Fruit fly (Drosophila melanogaster) whole organism, embryonic: ENCODE data around the gene CG4896.

Source experiments
- CG1024 ChIP-seq: fragments of 200-800 bp; sonication (Bioruptor generic); IDR thresholded peaks from 2 replicates; pipeline ENCODE4 v1.3.6; 2022; ENCODE audit warnings: missing biosample characterization, missing genetic modification characterization
- CG10274 ChIP-seq: fragments of 200-800 bp; sonication (Bioruptor generic); optimal IDR thresholded peaks from 3 replicates; lab custom pipeline; 2017; ENCODE audit warnings: missing biosample characterization, mild to moderate bottlenecking, missing genetic modification characterization
- CG10431 ChIP-seq: fragments of 200-800 bp; sonication (Bioruptor generic); optimal IDR thresholded peaks from 3 replicates; lab custom pipeline; 2018; ENCODE audit warnings: missing biosample characterization, mild to moderate bottlenecking, missing genetic modification characterization
- CG10979 ChIP-seq: fragments of 200-800 bp; sonication (Bioruptor generic); optimal IDR thresholded peaks from 2 replicates; lab custom pipeline; 2018; ENCODE audit warnings: missing biosample characterization, mild to moderate bottlenecking, missing genetic modification characterization, moderate library complexity
- CG11093 ChIP-seq: fragments of 200-800 bp; sonication (Bioruptor generic); IDR thresholded peaks from 3 replicates; pipeline ENCODE4 v1.3.6; 2022; ENCODE audit warnings: missing biosample characterization, missing genetic modification characterization
- CG12299 ChIP-seq: fragments of 200-800 bp; sonication (Bioruptor generic); optimal IDR thresholded peaks from 2 replicates; lab custom pipeline; 2018; ENCODE audit warnings: missing biosample characterization, mild to moderate bottlenecking, missing genetic modification characterization
- CG12744 ChIP-seq: fragments of 200-800 bp; sonication (Bioruptor generic); optimal IDR thresholded peaks from 2 replicates; lab custom pipeline; 2016; ENCODE audit warnings: missing biosample characterization, missing genetic modification characterization
- CG15514 ChIP-seq: fragments of 200-800 bp; sonication (Bioruptor generic); optimal IDR thresholded peaks from 3 replicates; lab custom pipeline; 2017; ENCODE audit warnings: missing biosample characterization, missing genetic modification characterization, mild to moderate bottlenecking, moderate library complexity, missing genetic modification reagents
- CG16813 ChIP-seq: fragments of 200-800 bp; sonication (Bioruptor generic); IDR thresholded peaks from 3 replicates; pipeline ENCODE4 v1.3.6; 2022; ENCODE audit warnings: missing biosample characterization, missing genetic modification characterization; ENCODE audit not compliant: partially characterized antibody
- CG17361 ChIP-seq: fragments of 200-800 bp; sonication (Bioruptor generic); IDR thresholded peaks from 3 replicates; pipeline ENCODE4 v1.3.6; 2022; ENCODE audit warnings: missing biosample characterization, missing genetic modification characterization
- CG17802 ChIP-seq: fragments of 200-800 bp; sonication (Bioruptor generic); optimal IDR thresholded peaks from 2 replicates; lab custom pipeline; 2018; ENCODE audit warnings: missing biosample characterization, mild to moderate bottlenecking, missing genetic modification characterization, moderate library complexity
- CG32532 ChIP-seq: fragments of 200-800 bp; sonication (Bioruptor generic); IDR thresholded peaks from 2 replicates; pipeline ENCODE4 v1.3.6; 2022; ENCODE audit warnings: missing biosample characterization, missing genetic modification characterization
- CG34376 ChIP-seq: fragments of 200-800 bp; sonication (Bioruptor generic); optimal IDR thresholded peaks from 2 replicates; lab custom pipeline; 2018; ENCODE audit warnings: missing biosample characterization, mild to moderate bottlenecking, missing genetic modification characterization
- CG3838 ChIP-seq: fragments of 200-800 bp; sonication (Bioruptor generic); optimal IDR thresholded peaks from 3 replicates; lab custom pipeline; 2016; ENCODE audit warnings: missing biosample characterization, missing genetic modification characterization
- CG4730 ChIP-seq: fragments of 200-800 bp; sonication (Bioruptor generic); IDR thresholded peaks from 2 replicates; pipeline ENCODE4 v1.3.6; 2022; ENCODE audit warnings: missing biosample characterization, missing genetic modification characterization
- CG4820 ChIP-seq: fragments of 200-800 bp; sonication (Bioruptor generic); optimal IDR thresholded peaks from 3 replicates; lab custom pipeline; 2016; ENCODE audit warnings: missing biosample characterization, missing genetic modification characterization
- CG8388 ChIP-seq: fragments of 200-800 bp; sonication (Bioruptor generic); optimal IDR thresholded peaks from 2 replicates; lab custom pipeline; 2019; ENCODE audit warnings: missing biosample characterization, mild to moderate bottlenecking, missing genetic modification characterization, moderate library complexity
- CG9215 ChIP-seq: fragments of 200-800 bp; sonication (Bioruptor generic); IDR thresholded peaks from 2 replicates; pipeline ENCODE4 v1.3.6; 2022; ENCODE audit warnings: missing biosample characterization, missing genetic modification characterization
- D19B ChIP-seq: fragments of 200-800 bp; sonication (Bioruptor generic); optimal IDR thresholded peaks from 2 replicates; lab custom pipeline; 2017; ENCODE audit warnings: missing biosample characterization, mild to moderate bottlenecking, missing genetic modification characterization
- Fer2 ChIP-seq: fragments of 200-800 bp; sonication (Bioruptor generic); optimal IDR thresholded peaks from 2 replicates; lab custom pipeline; 2018; ENCODE audit warnings: missing biosample characterization, mild to moderate bottlenecking, missing genetic modification characterization, moderate library complexity
- Fer3 ChIP-seq: fragments of 200-800 bp; sonication (Bioruptor generic); optimal IDR thresholded peaks from 2 replicates; lab custom pipeline; 2018; ENCODE audit warnings: missing biosample characterization, mild to moderate bottlenecking, missing genetic modification characterization, moderate library complexity
- HLH54F ChIP-seq: fragments of 200-800 bp; sonication (Bioruptor generic); optimal IDR thresholded peaks from 3 replicates; lab custom pipeline; 2016; ENCODE audit warnings: missing biosample characterization, missing genetic modification characterization
- MBD-R2 ChIP-seq: fragments of 200-800 bp; sonication (Bioruptor generic); IDR thresholded peaks from 2 replicates; pipeline ENCODE4 v1.3.6; 2022; ENCODE audit warnings: missing biosample characterization, missing genetic modification characterization
- Mes4 ChIP-seq: fragments of 200-800 bp; sonication (Bioruptor generic); optimal IDR thresholded peaks from 2 replicates; lab custom pipeline; 2016; ENCODE audit warnings: missing biosample characterization, missing genetic modification characterization
- Optix ChIP-seq: fragments of 200-800 bp; sonication (Bioruptor generic); IDR thresholded peaks from 3 replicates; pipeline ENCODE4 v1.3.6; 2022; ENCODE audit warnings: missing biosample characterization, missing genetic modification characterization
- Side ChIP-seq: fragments of 200-800 bp; sonication (Bioruptor generic); optimal IDR thresholded peaks from 2 replicates; lab custom pipeline; 2016; ENCODE audit warnings: missing biosample characterization, missing genetic modification characterization
- Taf1 ChIP-seq: fragments of 200-800 bp; sonication (Bioruptor generic); IDR thresholded peaks from 2 replicates; pipeline ENCODE4 v1.3.6; 2022; ENCODE audit warnings: missing biosample characterization, missing genetic modification characterization
- Trl ChIP-seq, 3 experiments: fragments of >200 bp in 2 of 3; fragments of 200-800 bp in 1 of 3; sonication (Bioruptor generic) in 1 of 3; optimal IDR thresholded peaks; 2 replicates in 1 of 3; 3 replicates in 2 of 3; lab custom pipeline; 2016 to 2017; ENCODE audit warnings: missing biosample characterization in 1 of 3, missing genetic modification characterization in 1 of 3
- ab ChIP-seq: fragments of 200-800 bp; sonication (Bioruptor generic); optimal IDR thresholded peaks from 2 replicates; lab custom pipeline; 2016; ENCODE audit warnings: missing biosample characterization, missing genetic modification characterization
- ap ChIP-seq: fragments of 200-800 bp; sonication (Bioruptor generic); IDR thresholded peaks from 2 replicates; pipeline ENCODE4 v1.3.6; 2022; ENCODE audit warnings: missing biosample characterization, missing genetic modification characterization
- ato ChIP-seq: fragments of 200-800 bp; sonication (Bioruptor generic); IDR thresholded peaks from 2 replicates; pipeline ENCODE4 v1.3.6; 2022; ENCODE audit warnings: missing biosample characterization, missing genetic modification characterization; ENCODE audit not compliant: partially characterized antibody
- az2 ChIP-seq: fragments of 200-800 bp; sonication (Bioruptor generic); optimal IDR thresholded peaks from 3 replicates; lab custom pipeline; 2016; ENCODE audit warnings: missing biosample characterization, missing genetic modification characterization
- bcd ChIP-seq: fragments of 200-800 bp; sonication (Bioruptor generic); optimal IDR thresholded peaks from 2 replicates; lab custom pipeline; 2017; ENCODE audit warnings: missing biosample characterization, mild to moderate bottlenecking, missing genetic modification characterization
- cato ChIP-seq: fragments of 200-800 bp; sonication (Bioruptor generic); optimal IDR thresholded peaks from 2 replicates; lab custom pipeline; 2016; ENCODE audit warnings: missing biosample characterization, missing genetic modification characterization, borderline replicate concordance
- dan ChIP-seq: fragments of 200-800 bp; sonication (Bioruptor generic); IDR thresholded peaks from 2 replicates; pipeline ENCODE4 v1.3.6; 2022; ENCODE audit warnings: missing biosample characterization, missing genetic modification characterization
- dm ChIP-seq: fragments of 200-800 bp; sonication (Bioruptor generic); optimal IDR thresholded peaks from 3 replicates; lab custom pipeline; 2016; ENCODE audit warnings: missing biosample characterization, missing genetic modification characterization
- dpn ChIP-seq, 2 experiments: fragments of 200-800 bp; sonication (Bioruptor generic); optimal IDR thresholded peaks; 3 replicates each; lab custom pipeline; 2016; ENCODE audit warnings: missing biosample characterization in 2 of 2, missing genetic modification characterization in 2 of 2
- ewg ChIP-seq: fragments of 200-800 bp; sonication (Bioruptor generic); optimal IDR thresholded peaks from 3 replicates; lab custom pipeline; 2017; ENCODE audit warnings: mild to moderate bottlenecking, missing biosample characterization, missing genetic modification reagents, missing genetic modification characterization
- eyg ChIP-seq: fragments of 200-800 bp; sonication (Bioruptor generic); optimal IDR thresholded peaks from 3 replicates; lab custom pipeline; 2016; ENCODE audit warnings: missing biosample characterization, missing genetic modification characterization
- fd102C ChIP-seq: fragments of 200-800 bp; sonication (Bioruptor generic); optimal IDR thresholded peaks from 2 replicates; lab custom pipeline; 2018; ENCODE audit warnings: missing biosample characterization, mild to moderate bottlenecking, missing genetic modification characterization, moderate library complexity
- gcm ChIP-seq: fragments of 200-800 bp; sonication (Bioruptor generic); optimal IDR thresholded peaks from 2 replicates; lab custom pipeline; 2019; ENCODE audit warnings: missing biosample characterization, mild to moderate bottlenecking, missing genetic modification characterization, moderate library complexity
- her ChIP-seq: fragments of 200-800 bp; sonication (Bioruptor generic); optimal IDR thresholded peaks from 2 replicates; lab custom pipeline; 2016; ENCODE audit warnings: missing biosample characterization, missing genetic modification characterization
- jing ChIP-seq: fragments of 200-800 bp; sonication (Bioruptor generic); optimal IDR thresholded peaks from 2 replicates; lab custom pipeline; 2018; ENCODE audit warnings: missing biosample characterization, mild to moderate bottlenecking, missing genetic modification characterization
- ken ChIP-seq: fragments of 200-800 bp; sonication (Bioruptor generic); IDR thresholded peaks from 3 replicates; pipeline ENCODE4 v1.3.6; 2022; ENCODE audit warnings: missing biosample characterization, missing genetic modification characterization
- nau ChIP-seq: fragments of 200-800 bp; sonication (Bioruptor generic); optimal IDR thresholded peaks from 3 replicates; lab custom pipeline; 2017; ENCODE audit warnings: missing biosample characterization, mild to moderate bottlenecking, missing genetic modification characterization, missing genetic modification reagents
- oc ChIP-seq: fragments of 200-800 bp; sonication (Bioruptor generic); optimal IDR thresholded peaks from 2 replicates; lab custom pipeline; 2018; ENCODE audit warnings: missing biosample characterization, mild to moderate bottlenecking, missing genetic modification characterization, moderate library complexity
- pzg ChIP-seq: fragments of 200-800 bp; sonication (Bioruptor generic); optimal IDR thresholded peaks from 3 replicates; lab custom pipeline; 2018; ENCODE audit warnings: missing biosample characterization, mild to moderate bottlenecking, missing genetic modification characterization, moderate library complexity
- ranshi ChIP-seq: fragments of 200-800 bp; sonication (Bioruptor generic); IDR thresholded peaks from 2 replicates; pipeline ENCODE4 v1.3.6; 2022; ENCODE audit warnings: missing biosample characterization, missing genetic modification characterization
- sens-2 ChIP-seq: fragments of 200-800 bp; sonication (Bioruptor generic); IDR thresholded peaks from 2 replicates; pipeline ENCODE4 v1.3.6; 2022; ENCODE audit warnings: missing biosample characterization, missing genetic modification characterization
- so ChIP-seq: fragments of 200-800 bp; sonication (Bioruptor generic); IDR thresholded peaks from 3 replicates; pipeline ENCODE4 v1.3.6; 2022; ENCODE audit warnings: missing biosample characterization, missing genetic modification characterization
- zf30C ChIP-seq: fragments of 200-800 bp; sonication (Bioruptor generic); optimal IDR thresholded peaks from 3 replicates; lab custom pipeline; 2018; ENCODE audit warnings: missing biosample characterization, mild to moderate bottlenecking, missing genetic modification characterization

The CG4896 gene

dm6 chr2L:1214465-1214864, 37.0 kb downstream of the CG4896 start (continued):
- TF ChIP-seq CG16813 (GFP tag; lab: Robert Waterston, UW) (no peak), dpn (GFP tag; optimal IDR thresholded peaks at IDR 0.05; lab: Kevin White, UChicago) (peak in 1 of 2 experiments; percentile 22), her (no peak), CG4730 (GFP tag; lab: Robert Waterston, UW) (peak; percentile 30; the same call in 1 of the 2 replicates), MBD-R2 (no peak; the same call in 1 of the 2 replicates), sens-2 (GFP tag; lab: Robert Waterston, UW) (no peak), CG9215 (GFP tag; lab: Robert Waterston, UW) (no peak), CG10979 (tag; lab: Kevin White, UChicago) (peak; percentile 47), CG15514 (GFP tag; lab: Kevin White, UChicago) (peak; percentile 17), ewg (GFP tag; lab: Kevin White, UChicago) (peak; percentile 46), ap (GFP tag; lab: Robert Waterston, UW) (0 out of 2 replicates have a peak, but pooled peaks have one; percentile 37), CG17361 (no peak), ato (GFP tag; lab: Robert Waterston, UW) (no peak), so (GFP tag; lab: Robert Waterston, UW) (0 out of 3 replicates have a peak, but pooled peaks have one; percentile 22), CG8388 (GFP tag; lab: Kevin White, UChicago) (peak; percentile 41), Fer3 (tag; lab: Kevin White, UChicago) (peak; percentile 36), oc (tag; lab: Kevin White, UChicago) (no peak), CG12299 (tag; lab: Kevin White, UChicago) (no peak), ab (GFP tag; lab: Kevin White, UChicago) (no peak), dm (GFP tag; lab: Kevin White, UChicago) (no peak), CG10274 (GFP tag; lab: Kevin White, UChicago) (no peak), CG32532 (GFP tag; lab: Robert Waterston, UW) (peak; percentile 26; the same call in 1 of the 2 replicates), eyg (no peak), CG10431 (GFP tag; lab: Kevin White, UChicago) (no peak), Trl (optimal IDR thresholded peaks at IDR 0.05; lab: Kevin White, UChicago) (no peak), Trl (GFP tag; optimal IDR thresholded peaks at IDR 0.05; lab: Kevin White, UChicago) (no peak), HLH54F (GFP tag; lab: Kevin White, UChicago) (no peak), CG12744 (GFP tag; lab: Kevin White, UChicago) (no peak), nau (no peak), Mes4 (no peak), ken (GFP tag; lab: Robert Waterston, UW) (0 out of 3 replicates have a peak, but pooled peaks have one; percentile 46), CG1024 (GFP tag; lab: Robert Waterston, UW) (peak; percentile 57), cato (GFP tag; lab: Kevin White, UChicago) (no peak), zf30C (no peak), pzg (GFP tag; lab: Kevin White, UChicago) (no peak), CG3838 (GFP tag; lab: Kevin White, UChicago) (no peak), gcm (GFP tag; lab: Kevin White, UChicago) (no peak), bcd (peak; percentile 40), CG11093 (no peak), fd102C (GFP tag; lab: Kevin White, UChicago) (no peak), ranshi (GFP tag; lab: Robert Waterston, UW) (peak; percentile 61; the same call in 1 of the 2 replicates), Fer2 (tag; lab: Kevin White, UChicago) (no peak), D19B (GFP tag; lab: Kevin White, UChicago) (no peak), CG17802 (no peak), CG4820 (peak; percentile 31), jing (GFP tag; lab: Kevin White, UChicago) (no peak), Optix (GFP tag; lab: Robert Waterston, UW) (peak; percentile 46; the same call in 1 of the 3 replicates), Side (GFP tag; lab: Kevin White, UChicago) (no peak), dan (GFP tag; lab: Robert Waterston, UW) (no peak), az2 (GFP tag; lab: Kevin White, UChicago) (peak; percentile 42), Taf1 (GFP tag; lab: Robert Waterston, UW) (no peak), CG34376 (GFP tag; lab: Kevin White, UChicago) (no peak)
